Fruit fly (Drosophila melanogaster) whole organism, embryonic: ENCODE measurements around the gene Uba4.
A peak's percentile ranks its signal among the peaks of the same experiment; 100 is the strongest.

ENCODE experiments used
- B-H2 ChIP-seq: fragments of 200-800 bp; sonication (Bioruptor generic); optimal IDR thresholded peaks from 2 replicates; lab custom pipeline; 2018; ENCODE audit warnings: missing biosample characterization, mild to moderate bottlenecking, missing genetic modification characterization
- CG10431 ChIP-seq: fragments of 200-800 bp; sonication (Bioruptor generic); optimal IDR thresholded peaks from 3 replicates; lab custom pipeline; 2018; ENCODE audit warnings: missing biosample characterization, mild to moderate bottlenecking, missing genetic modification characterization
- CG10979 ChIP-seq: fragments of 200-800 bp; sonication (Bioruptor generic); optimal IDR thresholded peaks from 2 replicates; lab custom pipeline; 2018; ENCODE audit warnings: missing biosample characterization, mild to moderate bottlenecking, missing genetic modification characterization, moderate library complexity
- CG11247 ChIP-seq: fragments of 200-800 bp; sonication (Bioruptor generic); IDR thresholded peaks from 2 replicates; pipeline ENCODE4 v1.3.6; 2022; ENCODE audit warnings: missing biosample characterization, missing genetic modification characterization
- CG11398 ChIP-seq: fragments of 200-800 bp; sonication (Bioruptor generic); optimal IDR thresholded peaks from 2 replicates; lab custom pipeline; 2016; ENCODE audit warnings: missing biosample characterization, missing genetic modification characterization
- CG12219 ChIP-seq: fragments of 200-800 bp; sonication (Bioruptor generic); optimal IDR thresholded peaks from 3 replicates; lab custom pipeline; 2018; ENCODE audit warnings: missing biosample characterization, mild to moderate bottlenecking, missing genetic modification characterization
- CG13894 ChIP-seq: fragments of 200-800 bp; sonication (Bioruptor generic); optimal IDR thresholded peaks from 3 replicates; lab custom pipeline; 2018; ENCODE audit warnings: missing biosample characterization, mild to moderate bottlenecking, missing genetic modification characterization, moderate library complexity
- CG1529 ChIP-seq: fragments of 200-800 bp; sonication (Bioruptor generic); optimal IDR thresholded peaks from 3 replicates; lab custom pipeline; 2018; ENCODE audit warnings: missing biosample characterization, missing genetic modification characterization
- CG16813 ChIP-seq: fragments of 200-800 bp; sonication (Bioruptor generic); IDR thresholded peaks from 3 replicates; pipeline ENCODE4 v1.3.6; 2022; ENCODE audit warnings: missing biosample characterization, missing genetic modification characterization; ENCODE audit not compliant: partially characterized antibody
- CG17328 ChIP-seq: fragments of 200-800 bp; sonication (Bioruptor generic); IDR thresholded peaks from 2 replicates; pipeline ENCODE4 v1.3.6; 2022; ENCODE audit warnings: missing biosample characterization, missing genetic modification characterization
- CG17612 ChIP-seq: fragments of 200-800 bp; sonication (Bioruptor generic); IDR thresholded peaks from 2 replicates; pipeline ENCODE4 v1.3.6; 2022; ENCODE audit warnings: missing biosample characterization, missing genetic modification characterization
- CG17912 ChIP-seq: fragments of 200-800 bp; sonication (Bioruptor generic); optimal IDR thresholded peaks from 2 replicates; lab custom pipeline; 2018; ENCODE audit warnings: missing biosample characterization, mild to moderate bottlenecking, missing genetic modification characterization
- CG18619 ChIP-seq: fragments of 200-800 bp; sonication (Bioruptor generic); optimal IDR thresholded peaks from 3 replicates; lab custom pipeline; 2017; ENCODE audit warnings: missing biosample characterization, mild to moderate bottlenecking, missing genetic modification characterization
- CG2199 ChIP-seq: fragments of 200-800 bp; sonication (Bioruptor generic); IDR thresholded peaks from 3 replicates; pipeline ENCODE4 v1.3.6; 2022; ENCODE audit warnings: missing biosample characterization, missing genetic modification characterization
- CG3163 ChIP-seq: fragments of 200-800 bp; sonication (Bioruptor generic); optimal IDR thresholded peaks from 3 replicates; lab custom pipeline; 2016; ENCODE audit warnings: missing biosample characterization, missing genetic modification characterization
- CG3281 ChIP-seq: fragments of 200-800 bp; sonication (Bioruptor generic); optimal IDR thresholded peaks from 3 replicates; lab custom pipeline; 2017; ENCODE audit warnings: missing biosample characterization, mild to moderate bottlenecking, missing genetic modification characterization
- CG33213 ChIP-seq: fragments of 200-800 bp; sonication (Bioruptor generic); optimal IDR thresholded peaks from 3 replicates; lab custom pipeline; 2016; ENCODE audit warnings: missing biosample characterization, missing genetic modification characterization
- CG33557 ChIP-seq: fragments of 200-800 bp; sonication (Bioruptor generic); optimal IDR thresholded peaks from 2 replicates; lab custom pipeline; 2019; ENCODE audit warnings: missing biosample characterization, mild to moderate bottlenecking, missing genetic modification characterization, moderate library complexity
- CG3726 ChIP-seq: fragments of 200-800 bp; sonication (Bioruptor generic); IDR thresholded peaks from 3 replicates; pipeline ENCODE4, ENCODE4 v1.3.6; 2022; ENCODE audit warnings: missing biosample characterization, missing genetic modification characterization
- CG5245 ChIP-seq: fragments of 200-800 bp; sonication (Bioruptor generic); optimal IDR thresholded peaks from 3 replicates; lab custom pipeline; 2016; ENCODE audit warnings: missing biosample characterization, missing genetic modification characterization
- CG6654 ChIP-seq: fragments of 200-800 bp; sonication (Bioruptor generic); optimal IDR thresholded peaks from 2 replicates; lab custom pipeline; 2017; ENCODE audit warnings: missing biosample characterization, mild to moderate bottlenecking, missing genetic modification characterization
- CG6765 ChIP-seq: fragments of 200-800 bp; sonication (Bioruptor generic); optimal IDR thresholded peaks from 3 replicates; lab custom pipeline; 2017; ENCODE audit warnings: missing biosample characterization, mild to moderate bottlenecking, missing genetic modification characterization
- CG6813 ChIP-seq: fragments of 200-800 bp; sonication (Bioruptor generic); optimal IDR thresholded peaks from 2 replicates; lab custom pipeline; 2017; ENCODE audit warnings: missing biosample characterization, missing genetic modification characterization, mild to moderate bottlenecking, moderate library complexity, missing genetic modification reagents
- CG7839 ChIP-seq: fragments of 200-800 bp; sonication (Bioruptor generic); optimal IDR thresholded peaks from 3 replicates; lab custom pipeline; 2018; ENCODE audit warnings: missing biosample characterization, mild to moderate bottlenecking, missing genetic modification characterization, moderate library complexity
- CG7963 ChIP-seq: fragments of 200-800 bp; sonication (Bioruptor generic); IDR thresholded peaks from 3 replicates; pipeline ENCODE4 v1.3.6; 2022; ENCODE audit warnings: missing biosample characterization, missing genetic modification characterization; ENCODE audit not compliant: partially characterized antibody
- Camta ChIP-seq: fragments of 200-800 bp; sonication (Bioruptor generic); optimal IDR thresholded peaks from 2 replicates; lab custom pipeline; 2016; ENCODE audit warnings: missing biosample characterization, missing genetic modification characterization
- ERR ChIP-seq: fragments of 200-800 bp; sonication (Bioruptor generic); optimal IDR thresholded peaks from 2 replicates; lab custom pipeline; 2016; ENCODE audit warnings: missing biosample characterization, missing genetic modification characterization
- H15 ChIP-seq: fragments of 200-800 bp; sonication (Bioruptor generic); IDR thresholded peaks from 3 replicates; pipeline ENCODE4 v1.3.6; 2022; ENCODE audit warnings: missing biosample characterization, missing genetic modification characterization
- Max ChIP-seq: fragments of 200-800 bp; sonication (Bioruptor generic); optimal IDR thresholded peaks from 2 replicates; lab custom pipeline; 2016; ENCODE audit warnings: missing biosample characterization, mild to moderate bottlenecking, missing genetic modification characterization
- NC2α ChIP-seq: fragments of 200-800 bp; sonication (Bioruptor generic); optimal IDR thresholded peaks from 2 replicates; lab custom pipeline; 2016; ENCODE audit warnings: missing biosample characterization, missing genetic modification characterization
- Optix ChIP-seq: fragments of 200-800 bp; sonication (Bioruptor generic); IDR thresholded peaks from 3 replicates; pipeline ENCODE4 v1.3.6; 2022; ENCODE audit warnings: missing biosample characterization, missing genetic modification characterization
- Poxn ChIP-seq: fragments of 200-800 bp; sonication (Bioruptor generic); IDR thresholded peaks from 2 replicates; pipeline ENCODE4 v1.3.6; 2022; ENCODE audit warnings: missing biosample characterization, missing genetic modification characterization
- Side ChIP-seq: fragments of 200-800 bp; sonication (Bioruptor generic); optimal IDR thresholded peaks from 2 replicates; lab custom pipeline; 2016; ENCODE audit warnings: missing biosample characterization, missing genetic modification characterization
- ara ChIP-seq: fragments of 200-800 bp; sonication (Bioruptor generic); IDR thresholded peaks from 2 replicates; pipeline ENCODE4 v1.3.6; 2022; ENCODE audit warnings: missing biosample characterization, missing genetic modification characterization
- ash1 ChIP-seq: fragments of 200-800 bp; sonication (Bioruptor generic); optimal IDR thresholded peaks from 2 replicates; lab custom pipeline; 2018; ENCODE audit warnings: missing biosample characterization, mild to moderate bottlenecking, missing genetic modification characterization
- cad ChIP-seq: fragments of >200 bp; optimal IDR thresholded peaks from 2 replicates; lab custom pipeline; 2017; ENCODE audit warnings: missing biosample characterization, missing genetic modification characterization
- danr ChIP-seq: fragments of 200-800 bp; sonication (Bioruptor generic); IDR thresholded peaks from 2 replicates; pipeline ENCODE4 v1.3.6; 2022; ENCODE audit warnings: missing biosample characterization, missing genetic modification characterization
- dmrt11E ChIP-seq: fragments of 200-800 bp; sonication (Bioruptor generic); optimal IDR thresholded peaks from 3 replicates; lab custom pipeline; 2018; ENCODE audit warnings: missing biosample characterization, mild to moderate bottlenecking, missing genetic modification characterization, moderate library complexity
- gcm ChIP-seq: fragments of 200-800 bp; sonication (Bioruptor generic); optimal IDR thresholded peaks from 2 replicates; lab custom pipeline; 2019; ENCODE audit warnings: missing biosample characterization, mild to moderate bottlenecking, missing genetic modification characterization, moderate library complexity
- gsb ChIP-seq: fragments of 200-800 bp; sonication (Bioruptor generic); IDR thresholded peaks from 2 replicates; pipeline ENCODE4 v1.3.6; 2022; ENCODE audit warnings: missing biosample characterization, missing genetic modification characterization
- hkb ChIP-seq, 2 experiments: fragments of 200-800 bp in 1 of 2; fragments of >200 bp in 1 of 2; sonication (Bioruptor generic) in 1 of 2; IDR thresholded peaks in 1 of 2; optimal IDR thresholded peaks in 1 of 2; 2 replicates each; pipeline versions ENCODE4 v1.3.6 to Lab custom; 2017 to 2022; ENCODE audit warnings: missing biosample characterization in 1 of 2, missing genetic modification characterization in 1 of 2
- jumu ChIP-seq: fragments of 200-800 bp; sonication (Bioruptor generic); optimal IDR thresholded peaks from 3 replicates; lab custom pipeline; 2016; ENCODE audit warnings: missing biosample characterization, missing genetic modification characterization
- knrl ChIP-seq: fragments of 200-800 bp; sonication (Bioruptor generic); IDR thresholded peaks from 3 replicates; pipeline ENCODE4 v1.3.6; 2022; ENCODE audit warnings: missing biosample characterization, missing genetic modification characterization; ENCODE audit not compliant: partially characterized antibody
- mirr ChIP-seq: fragments of 200-800 bp; sonication (Bioruptor generic); optimal IDR thresholded peaks from 3 replicates; lab custom pipeline; 2018; ENCODE audit warnings: missing biosample characterization, mild to moderate bottlenecking, missing genetic modification characterization
- psq ChIP-seq: fragments of 200-800 bp; sonication (Bioruptor generic); optimal IDR thresholded peaks from 2 replicates; lab custom pipeline; 2017; ENCODE audit warnings: missing biosample characterization, missing genetic modification characterization
- ro ChIP-seq: fragments of 200-800 bp; sonication (Bioruptor generic); IDR thresholded peaks from 2 replicates; pipeline ENCODE4 v1.3.6; 2022; ENCODE audit warnings: missing biosample characterization, missing genetic modification characterization
- tio ChIP-seq: fragments of 200-800 bp; sonication (Bioruptor generic); optimal IDR thresholded peaks from 2 replicates; lab custom pipeline; 2017; ENCODE audit warnings: missing biosample characterization, missing genetic modification characterization, inconsistent platforms
- tna ChIP-seq: fragments of 200-800 bp; sonication (Bioruptor generic); IDR thresholded peaks from 2 replicates; pipeline ENCODE4 v1.3.6; 2022; ENCODE audit warnings: missing biosample characterization, missing genetic modification characterization; ENCODE audit not compliant: partially characterized antibody
- vnd ChIP-seq: fragments of 200-800 bp; sonication (Bioruptor generic); IDR thresholded peaks from 3 replicates; pipeline ENCODE4 v1.3.6; 2022; ENCODE audit warnings: missing biosample characterization, missing genetic modification characterization; ENCODE audit not compliant: partially characterized antibody
- vvl ChIP-seq: fragments of 200-800 bp; sonication (Bioruptor generic); IDR thresholded peaks from 2 replicates; pipeline ENCODE4 v1.3.6; 2022; ENCODE audit warnings: missing biosample characterization, missing genetic modification characterization
- zfh2 ChIP-seq: fragments of 200-800 bp; sonication (Bioruptor generic); optimal IDR thresholded peaks from 2 replicates; lab custom pipeline; 2016; ENCODE audit warnings: missing biosample characterization, missing genetic modification characterization

The Uba4 gene

dm6 chr2L:8517256-8517694 lies at the start of gene Uba4, which contains the start of gene mRpL51 (continued):
- TF ChIP-seq CG10431 (GFP tag; lab: Kevin White, UChicago) (no peak), tna (GFP tag; lab: Robert Waterston, UW) (no peak), CG17612 (GFP tag; lab: Robert Waterston, UW) (no peak), CG3726 (GFP tag; lab: Robert Waterston, UW) (no peak), ERR (peak; percentile 23), CG11398 (peak; percentile 19), CG10979 (peak; percentile 18), ash1 (GFP tag; lab: Kevin White, UChicago) (no peak), CG11247 (no peak), cad (GFP tag; lab: Kevin White, UChicago) (no peak), CG13894 (tag; lab: Kevin White, UChicago) (no peak), gcm (GFP tag; lab: Kevin White, UChicago) (no peak), CG33213 (GFP tag; lab: Kevin White, UChicago) (peak; percentile 28), Camta (GFP tag; lab: Kevin White, UChicago) (peak; percentile 16), B-H2 (peak; percentile 39), H15 (GFP tag; lab: Robert Waterston, UW) (no peak), jumu (GFP tag; lab: Kevin White, UChicago) (peak; percentile 18), Optix (no peak), mirr (peak; percentile 56), CG2199 (GFP tag; lab: Robert Waterston, UW) (no peak), psq (GFP tag; lab: Kevin White, UChicago) (no peak), CG18619 (GFP tag; lab: Kevin White, UChicago) (peak; percentile 4), ro (no peak), CG6765 (GFP tag; lab: Kevin White, UChicago) (no peak), CG12219 (GFP tag; lab: Kevin White, UChicago) (no peak), CG17912 (GFP tag; lab: Kevin White, UChicago) (no peak), tio (GFP tag; lab: Kevin White, UChicago) (no peak), CG33557 (GFP tag; lab: Kevin White, UChicago) (no peak), CG6654 (GFP tag; lab: Kevin White, UChicago) (no peak), CG1529 (GFP tag; lab: Kevin White, UChicago) (no peak), knrl (GFP tag; lab: Robert Waterston, UW) (peak; percentile 54; the same call in 1 of the 3 replicates), gsb (GFP tag; lab: Robert Waterston, UW) (no peak), Side (GFP tag; lab: Kevin White, UChicago) (peak; percentile 34), vvl (no peak; the same call in 1 of the 2 replicates), CG5245 (peak; percentile 22), CG17328 (GFP tag; lab: Robert Waterston, UW) (no peak), Max (GFP tag; lab: Kevin White, UChicago) (peak; percentile 44), CG3163 (GFP tag; lab: Kevin White, UChicago) (no peak), CG7963 (GFP tag; lab: Robert Waterston, UW) (no peak), zfh2 (GFP tag; lab: Kevin White, UChicago) (peak; percentile 56), hkb (optimal IDR thresholded peaks at IDR 0.05; lab: Kevin White, UChicago) (no peak), hkb (GFP tag; IDR thresholded peaks at IDR 0.05; lab: Robert Waterston, UW) (no peak), NC2α (GFP tag; lab: Kevin White, UChicago) (no peak), danr (GFP tag; lab: Robert Waterston, UW) (no peak), CG7839 (peak; percentile 3), Poxn (GFP tag; lab: Robert Waterston, UW) (no peak), vnd (GFP tag; lab: Robert Waterston, UW) (peak; percentile 48; the same call in 1 of the 3 replicates), ara (no peak), CG3281 (GFP tag; lab: Kevin White, UChicago) (peak; percentile 23), CG6813 (GFP tag; lab: Kevin White, UChicago) (no peak), dmrt11E (peak; percentile 38), CG16813 (GFP tag; lab: Robert Waterston, UW) (peak; percentile 59; the same call in 2 of the 3 replicates)
